Fruit fly (Drosophila melanogaster) Kc167 (cell line): ENCODE measurements around the gene CG46516.
"Not testable (repeated sequence)": the region's sequence is repeated elsewhere in the genome, so short reads cannot be mapped to it uniquely, and the experiment has no call there.

ENCODE experiments used
- Myc ChIP-seq: fragments of >200 bp; optimal IDR thresholded peaks from 2 replicates; lab custom pipeline; 2017; ENCODE audit warnings: missing external identifiers
- h ChIP-seq: fragments of >200 bp; optimal IDR thresholded peaks from 3 replicates; lab custom pipeline; 2018; ENCODE audit warnings: missing external identifiers
- insv ChIP-seq: fragments of >200 bp; optimal IDR thresholded peaks from 3 replicates; lab custom pipeline; 2018; ENCODE audit warnings: missing external identifiers
- psq ChIP-seq: fragments of >200 bp; optimal IDR thresholded peaks from 2 replicates; lab custom pipeline; 2017; ENCODE audit warnings: missing external identifiers

dm6 chrX:22201883-22202282, 10.2 kb upstream of the CG46516 start, which contains the start of gene CG46515:
- TF ChIP-seq insv (lab: Kevin White, UChicago); h; psq (lab: Kevin White, UChicago); Myc: not testable (repeated sequence)
